Fruit fly (Drosophila melanogaster): ENCODE results near the gene CG9356.

Gene CG9356

dm6 chr3R:9388972-9389371 lies 15.1 kb downstream of the CG9356 start (continued):
- TF ChIP-seq CG11762 (GFP tag; optimal IDR thresholded peaks at IDR 0.05; ENCODE audit: insufficient read depth) (peak; percentile 5), ss (GFP tag; optimal IDR thresholded peaks at IDR 0.05) (peak; percentile 82 to 86), salr (GFP tag; optimal IDR thresholded peaks at IDR 0.05) (peak; percentile 1 to 58), Gug (GFP tag; IDR thresholded peaks at IDR 0.05) (no peak), Eip93F (GFP tag; optimal IDR thresholded peaks at IDR 0.05) (no peak), vri (GFP tag; optimal IDR thresholded peaks at IDR 0.05) (no peak), Sox102F (GFP tag; optimal IDR thresholded peaks at IDR 0.05) (no peak), CG10669 (GFP tag; optimal IDR thresholded peaks at IDR 0.05) (peak; percentile 46), CG4318 (GFP tag; optimal IDR thresholded peaks at IDR 0.05) (no peak), CG3032 (tag; optimal IDR thresholded peaks at IDR 0.05) (peak; percentile 39), Blimp-1 (GFP tag; optimal IDR thresholded peaks at IDR 0.05) (no peak), CG8319 (GFP tag; optimal IDR thresholded peaks at IDR 0.05) (no peak), net (GFP tag; optimal IDR thresholded peaks at IDR 0.05) (peak; percentile 62), esn (GFP tag; optimal IDR thresholded peaks at IDR 0.05) (no peak), Sox14 (GFP tag; optimal IDR thresholded peaks at IDR 0.05) (no peak), topi (GFP tag; optimal IDR thresholded peaks at IDR 0.05) (no peak), dsx (GFP tag; optimal IDR thresholded peaks at IDR 0.05; ENCODE audit: poor library complexity, severe bottlenecking) (peak; percentile 74), pdm3 (GFP tag; optimal IDR thresholded peaks at IDR 0.05) (no peak), CG6276 (GFP tag; optimal IDR thresholded peaks at IDR 0.05) (peak; percentile 69), Lpt (GFP tag; optimal IDR thresholded peaks at IDR 0.05) (peak; percentile 9), CG31627 (GFP tag; optimal IDR thresholded peaks at IDR 0.05) (no peak), svp (GFP tag) (no peak), CG6854 (GFP tag; optimal IDR thresholded peaks at IDR 0.05) (no peak), acj6 (GFP tag; optimal IDR thresholded peaks at IDR 0.05) (no peak), CG11902 (GFP tag; optimal IDR thresholded peaks at IDR 0.05) (no peak), achi (GFP tag; optimal IDR thresholded peaks at IDR 0.05) (no peak), CG7368 (GFP tag; optimal IDR thresholded peaks at IDR 0.05) (no peak), CG34406 (GFP tag; optimal IDR thresholded peaks at IDR 0.05) (no peak)

dm6 chr3R:9388321-9388720 lies 15.7 kb downstream of the CG9356 start:
- TF ChIP-seq Sox14 (GFP tag; optimal IDR thresholded peaks at IDR 0.05) (no peak), fkh (GFP tag; optimal IDR thresholded peaks at IDR 0.05) (no peak), salr (GFP tag; optimal IDR thresholded peaks at IDR 0.05) (no peak), CG6276 (GFP tag; optimal IDR thresholded peaks at IDR 0.05) (no peak), fd85E (GFP tag; optimal IDR thresholded peaks at IDR 0.05) (no peak), CG8632 (GFP tag; optimal IDR thresholded peaks at IDR 0.05) (no peak), CG3032 (tag; optimal IDR thresholded peaks at IDR 0.05) (no peak), CG8119 (GFP tag; IDR thresholded peaks at IDR 0.05) (no peak), CG32006 (GFP tag; optimal IDR thresholded peaks at IDR 0.05) (no peak), CG10631 (GFP tag; optimal IDR thresholded peaks at IDR 0.05) (no peak), Blimp-1 (GFP tag; optimal IDR thresholded peaks at IDR 0.05) (no peak), Hr4 (GFP tag; optimal IDR thresholded peaks at IDR 0.05) (no peak), net (GFP tag; optimal IDR thresholded peaks at IDR 0.05) (no peak)

dm6 chr3R:9387634-9388033 lies 16.4 kb downstream of the CG9356 start:
- no peak for TF ChIP-seq CG11762 (GFP tag; optimal IDR thresholded peaks at IDR 0.05; ENCODE audit: insufficient read depth)
- no peak for TF ChIP-seq svp (GFP tag)
- no peak for TF ChIP-seq CG6808 (GFP tag; optimal IDR thresholded peaks at IDR 0.05)
- 0 out of 3 replicates have a peak, but pooled peaks have one; percentile 19 for TF ChIP-seq CG6163 (GFP tag; IDR thresholded peaks at IDR 0.05)
- peak; percentile 42 for TF ChIP-seq vri (GFP tag; optimal IDR thresholded peaks at IDR 0.05)
- no peak for TF ChIP-seq CG7368 (GFP tag; optimal IDR thresholded peaks at IDR 0.05)
- TF ChIP-seq Eip93F (GFP tag; optimal IDR thresholded peaks at IDR 0.05): peak; percentile 62
- TF ChIP-seq spab (GFP tag; optimal IDR thresholded peaks at IDR 0.05): no peak
- peak; percentile 10 for TF ChIP-seq Sox14 (GFP tag; optimal IDR thresholded peaks at IDR 0.05)
- no peak for TF ChIP-seq Smox (GFP tag; optimal IDR thresholded peaks at IDR 0.05)
- TF ChIP-seq dac (GFP tag; optimal IDR thresholded peaks at IDR 0.05): no peak
- TF ChIP-seq Eip78C (GFP tag): peak; percentile 58

Data from whole organism, prepupa.